Worm (Caenorhabditis elegans) whole organism, midembryonic: Measurements from ENCODE around the gene tasp-1.

Experiments used
- T22C8.4 ChIP-seq: fragments of 200-800 bp; sonication (Bioruptor generic); IDR thresholded peaks from 2 replicates; pipeline ENCODE4 v1.3.6; 2022; ENCODE audit warnings: missing genetic modification characterization, missing compliant biosample characterization
- cog-1 ChIP-seq: sonication (generic microtip); optimal IDR thresholded peaks from 2 replicates; lab custom pipeline; 2016; ENCODE audit warnings: missing genetic modification characterization, missing compliant biosample characterization
- flt-1 ChIP-seq: fragments of 200-800 bp; sonication (Bioruptor generic); IDR thresholded peaks from 2 replicates; pipeline ENCODE4 v1.3.6; 2022; ENCODE audit warnings: missing genetic modification characterization, missing compliant biosample characterization
- med-1 ChIP-seq: sonication (generic microtip); optimal IDR thresholded peaks from 2 replicates; lab custom pipeline; 2017; ENCODE audit warnings: missing genetic modification characterization, mild to moderate bottlenecking, missing compliant biosample characterization, antibody characterized with exemption, missing genetic modification reagents; ENCODE audit not compliant: insufficient read depth
- ztf-23 ChIP-seq: fragments of 200-800 bp; sonication (Bioruptor generic); IDR thresholded peaks from 2 replicates; pipeline ENCODE4 v1.3.6; 2022; ENCODE audit warnings: missing genetic modification reagents, missing genetic modification characterization, missing compliant biosample characterization
- ztf-29 ChIP-seq: fragments of 200-800 bp; sonication (Bioruptor generic); IDR thresholded peaks from 2 replicates; pipeline ENCODE4 v1.3.6; 2022; ENCODE audit warnings: missing genetic modification reagents, missing genetic modification characterization, missing compliant biosample characterization

DNA sequence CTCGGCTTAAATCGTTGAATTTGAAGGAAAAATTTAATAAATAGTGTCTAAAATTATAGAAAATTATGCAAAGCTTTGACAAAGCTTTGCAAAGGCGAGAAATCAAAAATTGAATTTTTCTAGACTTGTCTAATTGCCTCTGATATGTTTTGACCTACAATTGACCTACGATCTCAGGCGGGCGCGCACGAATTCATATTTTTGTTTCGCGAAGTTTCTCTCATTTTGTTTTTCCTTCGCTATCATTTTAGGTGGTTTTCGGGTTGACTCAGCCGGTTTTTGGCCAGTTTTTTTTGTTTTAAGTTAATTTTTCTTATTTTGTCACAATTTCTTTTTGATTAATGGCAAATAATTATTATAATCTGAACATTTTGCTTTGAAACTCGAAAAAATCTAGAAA, 48.1 kb downstream of the tasp-1 start:
- TF ChIP-seq cog-1 (tag; lab: Kevin White, UChicago) = no peak
- TF ChIP-seq flt-1 (GFP tag; lab: Robert Waterston, UW) = no peak
- no peak for TF ChIP-seq ztf-29 (GFP tag; lab: Robert Waterston, UW)
- no peak for TF ChIP-seq med-1 (GFP tag; lab: Kevin White, UChicago)
- TF ChIP-seq T22C8.4 = no peak
- TF ChIP-seq ztf-23 (GFP tag; lab: Robert Waterston, UW) = no peak
